Worm (Caenorhabditis elegans) whole organism, young adult: ENCODE results near the gene EEED8.14.

Experiments
- B0019.2 ChIP-seq: fragments of 200-800 bp; sonication (Bioruptor generic); conservative IDR thresholded peaks from 2 replicates; pipeline ENCODE4 v1.3.6; 2022; ENCODE audit warnings: missing genetic modification reagents, missing genetic modification characterization, missing compliant biosample characterization
- F49E8.2 ChIP-seq: sonication (generic microtip); optimal IDR thresholded peaks from 3 replicates; lab custom pipeline; 2017; ENCODE audit warnings: missing genetic modification characterization, mild to moderate bottlenecking, missing compliant biosample characterization, antibody characterized with exemption, moderate library complexity; ENCODE audit not compliant: insufficient read depth
- T07F8.4 ChIP-seq: sonication (generic microtip); optimal IDR thresholded peaks from 2 replicates; lab custom pipeline; 2016; ENCODE audit warnings: mild to moderate bottlenecking, missing genetic modification characterization, moderate library complexity, missing compliant biosample characterization
- Y67H2A.10 ChIP-seq: fragments of 200-800 bp; sonication (Bioruptor generic); conservative IDR thresholded peaks from 2 replicates; pipeline ENCODE4 v1.3.6; 2022; ENCODE audit warnings: missing genetic modification reagents, missing genetic modification characterization, missing compliant biosample characterization
- aptf-2 ChIP-seq: fragments of 200-800 bp; sonication (Bioruptor generic); conservative IDR thresholded peaks from 2 replicates; pipeline ENCODE4 v1.3.6; 2022; ENCODE audit warnings: missing genetic modification reagents, missing genetic modification characterization, missing compliant biosample characterization
- cebp-2 ChIP-seq: fragments of 200-800 bp; sonication (Bioruptor generic); IDR thresholded peaks from 2 replicates; pipeline ENCODE4 v1.3.6; 2022; ENCODE audit warnings: missing genetic modification characterization, missing compliant biosample characterization
- ceh-40 ChIP-seq: fragments of 200-800 bp; sonication (Bioruptor generic); IDR thresholded peaks from 2 replicates; pipeline ENCODE4 v1.3.6; 2022; ENCODE audit warnings: missing genetic modification characterization, missing compliant biosample characterization
- egl-18 ChIP-seq: fragments of 200-800 bp; sonication (Bioruptor generic); IDR thresholded peaks from 2 replicates; pipeline ENCODE4 v1.3.6; 2022; ENCODE audit warnings: missing genetic modification reagents, missing genetic modification characterization, missing compliant biosample characterization
- egrh-3 ChIP-seq: fragments of 200-800 bp; sonication (Bioruptor generic); IDR thresholded peaks from 2 replicates; pipeline ENCODE4 v1.3.6; 2022; ENCODE audit warnings: missing genetic modification reagents, missing genetic modification characterization, missing compliant biosample characterization
- lag-1 ChIP-seq: fragments of 200-800 bp; sonication (Bioruptor generic); IDR thresholded peaks from 2 replicates; pipeline ENCODE4 v1.3.6; 2022; ENCODE audit warnings: missing genetic modification reagents, missing genetic modification characterization, missing compliant biosample characterization
- let-607 ChIP-seq, 2 experiments: fragments of 200-800 bp in 1 of 2; sonication (Bioruptor generic) in 1 of 2; sonication (generic microtip) in 1 of 2; optimal IDR thresholded peaks; 2 replicates each; lab custom pipeline; 2016 to 2018; ENCODE audit warnings: mild to moderate bottlenecking in 2 of 2, missing compliant biosample characterization in 2 of 2, missing genetic modification characterization in 2 of 2, moderate library complexity in 2 of 2, missing genotype in 1 of 2
- nfya-2 ChIP-seq: fragments of 200-800 bp; sonication (Bioruptor generic); IDR thresholded peaks from 2 replicates; pipeline ENCODE4 v1.3.6; 2022; ENCODE audit warnings: missing genetic modification reagents, missing genetic modification characterization, missing compliant biosample characterization
- tbp1 ChIP-seq: fragments of 200-800 bp; sonication (Bioruptor generic); optimal IDR thresholded peaks from 2 replicates; lab custom pipeline; 2018; ENCODE audit warnings: mild to moderate bottlenecking, missing genetic modification characterization, missing compliant biosample characterization

The EEED8.14 gene

DNA sequence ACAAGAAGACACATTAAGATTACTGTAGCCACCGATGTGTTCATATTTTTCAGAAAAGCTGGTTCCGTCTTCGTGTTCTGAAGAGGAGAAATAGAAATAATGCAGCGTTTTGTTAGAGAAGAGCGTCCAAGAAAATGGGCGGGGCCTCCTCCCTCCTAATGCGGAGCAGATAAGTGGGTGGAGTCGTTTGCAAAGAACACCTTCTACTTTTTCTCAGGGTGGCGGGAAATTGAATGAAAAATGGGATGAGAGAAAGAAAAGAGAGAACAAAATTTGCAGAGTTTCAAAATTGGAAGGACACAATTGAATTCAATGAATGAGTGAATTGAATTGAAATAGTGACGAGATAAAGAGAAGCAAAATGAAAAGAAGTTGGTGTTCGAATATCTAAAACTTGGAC, 48.2 kb downstream of the EEED8.14 start, which contains the start of gene F09E5.16:
TSS of gene F09E5.16 (minus strand) at position 101 of the 400 bp plus-strand sequence.
- TF ChIP-seq Y67H2A.10 (no peak), ceh-40 (GFP tag; lab: Robert Waterston, UW) (no peak), nfya-2 (GFP tag; lab: Robert Waterston, UW) (no peak), let-607 (tag; optimal IDR thresholded peaks at IDR 0.05; lab: Kevin White, UChicago) (no peak), F49E8.2 (tag; lab: Kevin White, UChicago) (no peak)
- TF ChIP-seq, all 124 proteins: peak for 0

- TF ChIP-seq cebp-2 (no peak), lag-1 (GFP tag; lab: Robert Waterston, UW) (no peak), T07F8.4 (tag; lab: Kevin White, UChicago) (no peak), aptf-2 (GFP tag; lab: Robert Waterston, UW) (no peak), egl-18 (GFP tag; lab: Robert Waterston, UW) (no peak), tbp1 (no peak), B0019.2 (GFP tag; lab: Robert Waterston, UW) (no peak), egrh-3 (GFP tag; lab: Robert Waterston, UW) (no peak)
Observed at ce11 chrII:5364516-5364915, 49.3 kb downstream of the EEED8.14 start.
